Worm (Caenorhabditis elegans) whole organism, L4 larva: ENCODE data around the gene tomm-20.

ENCODE experiments used
- D1046.2 ChIP-seq: fragments of 200-800 bp; sonication (Bioruptor generic); IDR thresholded peaks from 2 replicates; pipeline ENCODE4 v1.3.6; 2022; ENCODE audit warnings: missing genetic modification characterization, missing compliant biosample characterization
- Y105C5A.15 ChIP-seq: fragments of 200-800 bp; sonication (Bioruptor generic); IDR thresholded peaks from 2 replicates; pipeline ENCODE4 v1.3.6; 2022; ENCODE audit warnings: missing genetic modification characterization, missing compliant biosample characterization
- Y48G9A.11 ChIP-seq: fragments of 200-800 bp; sonication (Bioruptor generic); IDR thresholded peaks from 2 replicates; pipeline ENCODE4 v1.3.6; 2022; ENCODE audit warnings: missing genetic modification reagents, missing genetic modification characterization, missing compliant biosample characterization
- aha-1 ChIP-seq: fragments of 150-350 bp; peaks from one replicate; lab custom pipeline; 2014; ENCODE audit warnings: missing biosample characterization, missing genetic modification characterization
- aly-2 ChIP-seq: sonication (generic microtip); optimal IDR thresholded peaks from 2 replicates; lab custom pipeline; 2018; ENCODE audit warnings: missing biosample characterization, missing genetic modification characterization
- ama-1 ChIP-seq: fragments of 150-350 bp; optimal IDR thresholded peaks from 2 replicates; lab custom pipeline; 2014; ENCODE audit warnings: inconsistent platforms, mixed read lengths
- arid-1 ChIP-seq: fragments of 200-800 bp; sonication (Bioruptor generic); conservative IDR thresholded peaks from 2 replicates; pipeline ENCODE4 v1.3.6; 2022; ENCODE audit warnings: missing genetic modification reagents, missing genetic modification characterization, missing compliant biosample characterization
- ceh-20 ChIP-seq: fragments of 200-800 bp; sonication (Bioruptor generic); IDR thresholded peaks from 2 replicates; pipeline ENCODE4 v1.3.6; 2022; ENCODE audit warnings: missing genetic modification reagents, missing genetic modification characterization, missing compliant biosample characterization
- ceh-28 ChIP-seq: fragments of 150-350 bp; optimal IDR thresholded peaks from 2 replicates; lab custom pipeline; 2014; ENCODE audit warnings: missing biosample characterization, missing genetic modification reagents, missing genetic modification characterization
- ceh-32 ChIP-seq: sonication (generic microtip); optimal IDR thresholded peaks from 2 replicates; lab custom pipeline; 2016; ENCODE audit warnings: mild to moderate bottlenecking, missing genetic modification characterization, missing compliant biosample characterization; ENCODE audit not compliant: poor library complexity
- ceh-44 ChIP-seq: fragments of 200-800 bp; sonication (Bioruptor generic); IDR thresholded peaks from 2 replicates; pipeline ENCODE4 v1.3.6; 2022; ENCODE audit warnings: missing genetic modification reagents, missing genetic modification characterization, missing compliant biosample characterization
- ces-1 ChIP-seq: fragments of 150-350 bp; sonication (generic microtip); optimal IDR thresholded peaks from 4 replicates; lab custom pipeline; 2014; ENCODE audit warnings: missing biosample characterization, missing genetic modification reagents, missing genetic modification characterization
- ctbp-1 ChIP-seq: fragments of 200-800 bp; sonication (Bioruptor generic); IDR thresholded peaks from 2 replicates; pipeline ENCODE4 v1.3.6; 2022; ENCODE audit warnings: missing genetic modification reagents, missing genetic modification characterization, missing compliant biosample characterization
- daf-19 ChIP-seq: fragments of 200-800 bp; sonication (Bioruptor generic); conservative IDR thresholded peaks from 2 replicates; pipeline ENCODE4 v1.3.6; 2022; ENCODE audit warnings: missing genetic modification characterization, missing compliant biosample characterization
- dmd-9 ChIP-seq: fragments of 200-800 bp; sonication (Bioruptor generic); IDR thresholded peaks from 2 replicates; pipeline ENCODE4 v1.3.6; 2022; ENCODE audit warnings: missing genetic modification reagents, missing genetic modification characterization, missing compliant biosample characterization
- dve-1 ChIP-seq: sonication (generic microtip); optimal IDR thresholded peaks from 2 replicates; lab custom pipeline; 2017; ENCODE audit warnings: antibody characterized with exemption, mild to moderate bottlenecking, missing genetic modification characterization, missing compliant biosample characterization; ENCODE audit not compliant: insufficient read depth
- egl-27 ChIP-seq: sonication (generic microtip); optimal IDR thresholded peaks from 3 replicates; lab custom pipeline; 2017; ENCODE audit warnings: missing biosample characterization, missing genetic modification reagents, missing genetic modification characterization
- egl-43 ChIP-seq: fragments of 200-800 bp; sonication (Bioruptor generic); IDR thresholded peaks from 2 replicates; pipeline ENCODE4 v1.3.6; 2022; ENCODE audit warnings: missing genetic modification reagents, missing genetic modification characterization, missing compliant biosample characterization
- fkh-10 ChIP-seq: fragments of 150-350 bp; optimal IDR thresholded peaks from 2 replicates; lab custom pipeline; 2014; ENCODE audit warnings: missing biosample characterization, missing genetic modification reagents, missing genetic modification characterization
- gei-8 ChIP-seq: fragments of 200-800 bp; sonication (Bioruptor generic); optimal IDR thresholded peaks from 2 replicates; lab custom pipeline; 2018; ENCODE audit warnings: mild to moderate bottlenecking, missing genetic modification characterization, missing compliant biosample characterization
- hif-1 ChIP-seq, 2 experiments: sonication (generic microtip); optimal IDR thresholded peaks; 2 replicates each; lab custom pipeline; 2016 to 2017; ENCODE audit warnings: missing compliant biosample characterization in 2 of 2, missing genetic modification characterization in 2 of 2, missing genetic modification reagents in 2 of 2, missing genotype in 2 of 2, mild to moderate bottlenecking in 1 of 2
- hlh-30 ChIP-seq: sonication (generic microtip); optimal IDR thresholded peaks from 2 replicates; lab custom pipeline; 2017; ENCODE audit warnings: antibody characterized with exemption, mild to moderate bottlenecking, missing genetic modification characterization, missing compliant biosample characterization; ENCODE audit not compliant: insufficient read depth
- hmg-1.1 ChIP-seq: fragments of 200-800 bp; sonication (Bioruptor generic); IDR thresholded peaks from 2 replicates; pipeline ENCODE4 v1.3.6; 2022; ENCODE audit warnings: missing genetic modification reagents, missing genetic modification characterization, missing compliant biosample characterization
- lim-7 ChIP-seq: fragments of 200-800 bp; sonication (Bioruptor generic); IDR thresholded peaks from 2 replicates; pipeline ENCODE4 v1.3.6; 2022; ENCODE audit warnings: missing genetic modification characterization, missing compliant biosample characterization
- lin-13 ChIP-seq: fragments of 150-350 bp; optimal IDR thresholded peaks from 2 replicates; lab custom pipeline; 2014; ENCODE audit warnings: missing biosample characterization, missing genetic modification reagents, missing genetic modification characterization
- lin-29 ChIP-seq: fragments of 200-800 bp; sonication (Bioruptor generic); IDR thresholded peaks from 2 replicates; pipeline ENCODE4 v1.3.6; 2022; ENCODE audit warnings: missing genetic modification reagents, missing genetic modification characterization, missing compliant biosample characterization
- lin-38 ChIP-seq: fragments of 200-800 bp; sonication (Bioruptor generic); IDR thresholded peaks from 2 replicates; pipeline ENCODE4 v1.3.6; 2022; ENCODE audit warnings: missing genetic modification reagents, missing genetic modification characterization, missing compliant biosample characterization
- lsy-2 ChIP-seq, 2 experiments: fragments of 150-350 bp in 1 of 2; sonication (generic microtip) in 1 of 2; optimal IDR thresholded peaks; 2 replicates each; lab custom pipeline; 2014 to 2017; ENCODE audit warnings: missing biosample characterization in 2 of 2, missing genetic modification characterization in 2 of 2
- madf-9 ChIP-seq: fragments of 200-800 bp; sonication (Bioruptor generic); conservative IDR thresholded peaks from 2 replicates; pipeline ENCODE4 v1.3.6; 2022; ENCODE audit warnings: missing genetic modification reagents, missing genetic modification characterization, missing compliant biosample characterization
- mxl-2 ChIP-seq: fragments of 200-800 bp; sonication (Bioruptor generic); conservative IDR thresholded peaks from 2 replicates; pipeline ENCODE4 v1.3.6; 2022; ENCODE audit warnings: missing genetic modification reagents, missing genetic modification characterization, missing compliant biosample characterization
- nhr-25 ChIP-seq: sonication (generic microtip); optimal IDR thresholded peaks from 2 replicates; lab custom pipeline; 2017; ENCODE audit warnings: missing genetic modification characterization, mild to moderate bottlenecking, missing compliant biosample characterization, antibody characterized with exemption, moderate library complexity, borderline replicate concordance; ENCODE audit not compliant: insufficient read depth
- nhr-28 ChIP-seq: fragments of 150-350 bp; optimal IDR thresholded peaks from 2 replicates; lab custom pipeline; 2014; ENCODE audit warnings: missing biosample characterization, missing genetic modification characterization
- nhr-6 ChIP-seq: fragments of 150-350 bp; optimal IDR thresholded peaks from 2 replicates; lab custom pipeline; 2014; ENCODE audit warnings: missing biosample characterization, missing genetic modification characterization
- sdz-12 ChIP-seq: fragments of 200-800 bp; sonication (Bioruptor generic); optimal IDR thresholded peaks from 2 replicates; lab custom pipeline; 2018; ENCODE audit warnings: mild to moderate bottlenecking, missing genetic modification characterization, missing compliant biosample characterization
- snpc-1.2 ChIP-seq: fragments of 200-800 bp; sonication (Bioruptor generic); IDR thresholded peaks from 2 replicates; pipeline ENCODE4 v1.3.6; 2022; ENCODE audit warnings: missing genetic modification reagents, missing genetic modification characterization, missing compliant biosample characterization
- spr-3 ChIP-seq: fragments of 200-800 bp; sonication (Bioruptor generic); optimal IDR thresholded peaks from 2 replicates; lab custom pipeline; 2018; ENCODE audit warnings: mild to moderate bottlenecking, missing genetic modification characterization, missing compliant biosample characterization
- unc-130 ChIP-seq: sonication (generic microtip); optimal IDR thresholded peaks from 2 replicates; lab custom pipeline; 2016; ENCODE audit warnings: missing genetic modification reagents, missing genetic modification characterization, missing compliant biosample characterization
- unc-62 ChIP-seq, 3 experiments: fragments of 150-350 bp in 1 of 3; sonication (generic microtip); optimal IDR thresholded peaks in 2 of 3; peaks in 1 of 3; 1 replicate in 1 of 3; 2 replicates in 2 of 3; lab custom pipeline; 2014 to 2017; ENCODE audit warnings: missing biosample characterization in 3 of 3, missing genetic modification characterization in 3 of 3, missing genetic modification reagents in 3 of 3, missing genotype in 1 of 3
- vab-7 ChIP-seq: fragments of 200-800 bp; sonication (Bioruptor generic); IDR thresholded peaks from 2 replicates; pipeline ENCODE4 v1.3.6; 2022; ENCODE audit warnings: missing genetic modification reagents, missing genetic modification characterization, missing compliant biosample characterization
- zfp-3 ChIP-seq: fragments of 200-800 bp; sonication (Bioruptor generic); conservative IDR thresholded peaks from 2 replicates; pipeline ENCODE4 v1.3.6; 2022; ENCODE audit warnings: missing genetic modification reagents, missing genetic modification characterization, missing compliant biosample characterization
- zip-2 ChIP-seq: fragments of 150-350 bp; optimal IDR thresholded peaks from 2 replicates; lab custom pipeline; 2014; ENCODE audit warnings: missing biosample characterization, missing genetic modification characterization

Gene tomm-20

ce11 chrV:12317894-12318553 is 25.2 kb downstream of the tomm-20 start, which contains the start of the genes R04F11.5 and R04F11.2 (continued):
- no peak for TF ChIP-seq mxl-2 (GFP tag; lab: Robert Waterston, UW)
- TF ChIP-seq dve-1, result peak; percentile 81
- TF ChIP-seq D1046.2 (GFP tag; lab: Robert Waterston, UW), result peak; percentile 99
- TF ChIP-seq unc-130, result peak; percentile 60
- TF ChIP-seq nhr-28, result peak; percentile 41
- 0 out of 2 replicates have a peak, but pooled peaks have one; percentile 34 for TF ChIP-seq arid-1
- peak; percentile 40 for TF ChIP-seq ama-1 (lab: Kevin White, UChicago)
- no peak for TF ChIP-seq daf-19 (GFP tag; lab: Robert Waterston, UW)
- peak; percentile 49; the same call in 1 of the 2 replicates for TF ChIP-seq hmg-1.1 (GFP tag; lab: Robert Waterston, UW)
- TF ChIP-seq Y48G9A.11, result peak; percentile 100

DNA sequence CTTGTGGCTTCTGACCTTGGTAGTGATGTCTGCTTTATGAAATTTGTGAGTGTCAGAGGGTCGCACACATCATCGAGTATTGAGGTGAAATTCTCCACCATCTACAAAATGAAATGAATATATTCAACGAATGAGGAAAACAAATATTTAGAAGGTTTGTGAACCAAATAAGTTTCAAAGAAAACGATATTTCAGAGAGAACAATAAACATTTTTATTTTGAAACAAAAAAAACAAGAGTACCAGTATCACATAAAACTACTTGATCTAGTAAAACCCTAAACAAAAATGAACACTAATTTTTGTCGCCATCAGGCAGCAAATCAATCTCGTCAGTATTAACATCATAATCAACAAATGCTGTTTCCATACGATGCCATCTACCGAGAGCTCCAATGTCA is 26.2 kb downstream of the tomm-20 start, which contains the start of gene R04F11.3:
R04F11.3 (minus strand) TSS at position 101 of the 400 bp plus-strand sequence.
- TF ChIP-seq spr-3, result no peak

ce11 chrV:12316076-12316475 is 27.2 kb downstream of the tomm-20 start:
- TF ChIP-seq unc-62 (GFP tag; optimal IDR thresholded peaks at IDR 0.05 in 1 of 2; lab: Kevin White, UChicago) (peak in 1 of 2 experiments; percentile 98), unc-62 (tag; optimal IDR thresholded peaks at IDR 0.05; lab: Kevin White, UChicago) (no peak), aha-1 (tag; lab: Kevin White, UChicago) (peak; percentile 49), egl-27 (no peak), ceh-32 (tag; lab: Kevin White, UChicago) (no peak)

- no peak for TF ChIP-seq lin-29 (GFP tag; lab: Robert Waterston, UW)
- TF ChIP-seq gei-8 (GFP tag; lab: Kevin White, UChicago), result no peak
- no peak for TF ChIP-seq dmd-9 (GFP tag; lab: Robert Waterston, UW)
- no peak for TF ChIP-seq ceh-20 (GFP tag; lab: Robert Waterston, UW)
- TF ChIP-seq nhr-25, result no peak
- TF ChIP-seq mxl-2 (GFP tag; lab: Robert Waterston, UW), result no peak
- no peak for TF ChIP-seq lim-7 (GFP tag; lab: Robert Waterston, UW)
- no peak for TF ChIP-seq ceh-44 (GFP tag; lab: Robert Waterston, UW)
- no peak for TF ChIP-seq dve-1
- no peak for TF ChIP-seq unc-130
- no peak for TF ChIP-seq madf-9 (GFP tag; lab: Robert Waterston, UW)
- no peak for TF ChIP-seq hif-1 (tag; optimal IDR thresholded peaks at IDR 0.05; lab: Kevin White, UChicago)
- peak in 1 of 2 experiments; percentile 34 for TF ChIP-seq lsy-2 (tag; optimal IDR thresholded peaks at IDR 0.05; lab: Kevin White, UChicago)
- TF ChIP-seq lin-38 (GFP tag; lab: Robert Waterston, UW), result 0 out of 2 replicates have a peak, but pooled peaks have one; percentile 23
- peak; percentile 18 for TF ChIP-seq ces-1 (GFP tag; lab: Kevin White, UChicago)
- TF ChIP-seq zip-2 (tag; lab: Kevin White, UChicago), result no peak
- TF ChIP-seq aly-2 (tag; lab: Kevin White, UChicago), result no peak
- TF ChIP-seq sdz-12 (GFP tag; lab: Kevin White, UChicago), result no peak
- no peak for TF ChIP-seq snpc-1.2 (GFP tag; lab: Robert Waterston, UW)
- TF ChIP-seq hlh-30 (tag; lab: Kevin White, UChicago), result no peak
- peak in 1 of 2 experiments; percentile 20 for TF ChIP-seq unc-62 (GFP tag; optimal IDR thresholded peaks at IDR 0.05 in 1 of 2; lab: Kevin White, UChicago)
- TF ChIP-seq unc-62 (tag; optimal IDR thresholded peaks at IDR 0.05; lab: Kevin White, UChicago), result no peak
- TF ChIP-seq lin-13, result no peak
- TF ChIP-seq vab-7 (GFP tag; lab: Robert Waterston, UW), result no peak
- no peak for TF ChIP-seq nhr-6 (tag; lab: Kevin White, UChicago)
- TF ChIP-seq ceh-28 (tag; lab: Kevin White, UChicago), result no peak
- TF ChIP-seq fkh-10, result peak; percentile 50
- TF ChIP-seq spr-3, result no peak
- TF ChIP-seq aha-1 (tag; lab: Kevin White, UChicago), result no peak
- no peak for TF ChIP-seq egl-43 (GFP tag; lab: Robert Waterston, UW)
- no peak for TF ChIP-seq ctbp-1
- no peak for TF ChIP-seq Y105C5A.15 (GFP tag; lab: Robert Waterston, UW)
- no peak for TF ChIP-seq zfp-3 (GFP tag; lab: Robert Waterston, UW)
Observed at ce11 chrV:12314413-12314812, 28.9 kb downstream of the tomm-20 start.
